Worm (Caenorhabditis elegans) whole organism, L2 larva: ENCODE results near the gene C05E11.2.

ENCODE experiments used
- aly-2 ChIP-seq: fragments of 150-350 bp; optimal IDR thresholded peaks from 2 replicates; lab custom pipeline; 2014; ENCODE audit warnings: missing biosample characterization, missing genetic modification characterization
- ama-1 ChIP-seq: fragments of 150-350 bp; optimal IDR thresholded peaks from 2 replicates; lab custom pipeline; 2018; ENCODE audit warnings: inconsistent platforms
- fos-1 ChIP-seq: fragments of 150-350 bp; optimal IDR thresholded peaks from 2 replicates; lab custom pipeline; 2014; ENCODE audit warnings: missing biosample characterization, missing genetic modification characterization
- lin-39 ChIP-seq: fragments of 150-350 bp; optimal IDR thresholded peaks from 2 replicates; lab custom pipeline; 2014; ENCODE audit warnings: missing biosample characterization, missing genetic modification reagents, missing genetic modification characterization
- nhr-129 ChIP-seq: fragments of 150-350 bp; optimal IDR thresholded peaks from 2 replicates; lab custom pipeline; 2014; ENCODE audit warnings: missing biosample characterization, missing genetic modification characterization
- nhr-77 ChIP-seq: fragments of 150-350 bp; optimal IDR thresholded peaks from 2 replicates; lab custom pipeline; 2014; ENCODE audit warnings: missing biosample characterization, missing genetic modification characterization
- unc-55 ChIP-seq: fragments of 150-350 bp; sonication (generic microtip); optimal IDR thresholded peaks from 3 replicates; lab custom pipeline; 2014; ENCODE audit warnings: missing biosample characterization, missing genetic modification reagents, missing genetic modification characterization
- ztf-11 ChIP-seq: sonication (generic microtip); optimal IDR thresholded peaks from 2 replicates; lab custom pipeline; 2017; ENCODE audit warnings: missing biosample characterization, missing genetic modification characterization

- TF ChIP-seq ama-1 (lab: Kevin White, UChicago), result no peak
- TF ChIP-seq aly-2 (tag; lab: Kevin White, UChicago), result no peak
- TF ChIP-seq nhr-77, result no peak
- TF ChIP-seq ztf-11 (tag; lab: Kevin White, UChicago), result no peak
- TF ChIP-seq nhr-129, result no peak
- TF ChIP-seq fos-1 (tag; lab: Kevin White, UChicago), result no peak
- no peak for TF ChIP-seq lin-39 (tag; lab: Kevin White, UChicago)
- no peak for TF ChIP-seq unc-55 (GFP tag; lab: Kevin White, UChicago)
Observed at ce11 chrX:4607300-4607699, 20.6 kb downstream of the C05E11.2 start.
